Fruit fly (Drosophila melanogaster): ENCODE data around the gene CG7049.

CG7049 gene

dm6 chr3L:145998-146576 lies 29.9 kb downstream of the CG7049 start, which contains the start of gene CG6845:
Gene CG6845, plus strand, starts transcription at chr3L:146433.
- TF ChIP-seq fd96Ca (GFP tag; IDR thresholded peaks at IDR 0.05) (no peak), CG4496 (GFP tag; IDR thresholded peaks at IDR 0.05) (no peak), CG8159 (tag; optimal IDR thresholded peaks at IDR 0.05) (no peak), CG9948 (tag; optimal IDR thresholded peaks at IDR 0.05) (no peak), Pif1B (GFP tag; optimal IDR thresholded peaks at IDR 0.05) (no peak), D1 (tag; optimal IDR thresholded peaks at IDR 0.05) (peak; percentile 8), EcR (GFP tag; optimal IDR thresholded peaks at IDR 0.05) (no peak)

- peak; percentile 95 for TF ChIP-seq EcR (GFP tag; optimal IDR thresholded peaks at IDR 0.05)
- peak; percentile 8 for TF ChIP-seq Pif1B (GFP tag; optimal IDR thresholded peaks at IDR 0.05)
- 0 out of 3 replicates have a peak, but pooled peaks have one; percentile 34 for TF ChIP-seq CG4496 (GFP tag; IDR thresholded peaks at IDR 0.05)
- peak; percentile 21; the same call in 1 of the 2 replicates for TF ChIP-seq Ets98B (GFP tag; IDR thresholded peaks at IDR 0.05)
- TF ChIP-seq CG12605 (GFP tag; IDR thresholded peaks at IDR 0.05): peak; percentile 15; the same call in 1 of the 2 replicates
- no peak for TF ChIP-seq CG32121 (GFP tag; IDR thresholded peaks at IDR 0.05)
Observed at dm6 chr3L:140838-141559, 35.0 kb downstream of the CG7049 start.

dm6 chr3L:139574-140567 lies 36.2 kb downstream of the CG7049 start:
- peak; percentile 94 for TF ChIP-seq EcR (GFP tag; optimal IDR thresholded peaks at IDR 0.05)
- TF ChIP-seq Snoo (tag; optimal IDR thresholded peaks at IDR 0.05): no peak
- TF ChIP-seq fd96Ca (GFP tag; IDR thresholded peaks at IDR 0.05): no peak; the same call in 2 of the 3 replicates
- TF ChIP-seq gl (tag; optimal IDR thresholded peaks at IDR 0.05): peak; percentile 21
- no peak for TF ChIP-seq CG8301 (tag; optimal IDR thresholded peaks at IDR 0.05)
- TF ChIP-seq CG32121 (GFP tag; IDR thresholded peaks at IDR 0.05): no peak
- TF ChIP-seq D1 (tag; optimal IDR thresholded peaks at IDR 0.05): peak; percentile 16
- TF ChIP-seq CG8159 (tag; optimal IDR thresholded peaks at IDR 0.05): peak; percentile 39
- no peak for TF ChIP-seq CG10348 (GFP tag; IDR thresholded peaks at IDR 0.05)
- TF ChIP-seq Pif1A (GFP tag; optimal IDR thresholded peaks at IDR 0.05): no peak
- no peak for TF ChIP-seq CG9948 (tag; optimal IDR thresholded peaks at IDR 0.05)
- no peak for TF ChIP-seq rn (GFP tag; IDR thresholded peaks at IDR 0.05)
- TF ChIP-seq CG12605 (GFP tag; IDR thresholded peaks at IDR 0.05): no peak
- TF ChIP-seq CG4496 (GFP tag; IDR thresholded peaks at IDR 0.05): no peak
- peak; percentile 30 for TF ChIP-seq CG17806 (tag; optimal IDR thresholded peaks at IDR 0.05)
- TF ChIP-seq CG15710 (tag; optimal IDR thresholded peaks at IDR 0.05): no peak
- no peak for TF ChIP-seq CG14655 (GFP tag; optimal IDR thresholded peaks at IDR 0.05)

- no peak for TF ChIP-seq CG32121 (GFP tag; IDR thresholded peaks at IDR 0.05)
- TF ChIP-seq CG10348 (GFP tag; IDR thresholded peaks at IDR 0.05): no peak
- TF ChIP-seq CG15710 (tag; optimal IDR thresholded peaks at IDR 0.05): no peak
- no peak for TF ChIP-seq CG13204 (GFP tag; optimal IDR thresholded peaks at IDR 0.05)
- TF ChIP-seq fd96Ca (GFP tag; IDR thresholded peaks at IDR 0.05): no peak
- no peak for TF ChIP-seq EcR (GFP tag; optimal IDR thresholded peaks at IDR 0.05)
- no peak for TF ChIP-seq CG8301 (tag; optimal IDR thresholded peaks at IDR 0.05)
- no peak for TF ChIP-seq CG4496 (GFP tag; IDR thresholded peaks at IDR 0.05)
- TF ChIP-seq CG34367 (tag; optimal IDR thresholded peaks at IDR 0.05): no peak
- no peak for TF ChIP-seq Snoo (tag; optimal IDR thresholded peaks at IDR 0.05)
Observed at dm6 chr3L:137596-138169, 38.3 kb downstream of the CG7049 start.

dm6 chr3L:136591-137280 lies 39.3 kb downstream of the CG7049 start:
- TF ChIP-seq Pif1A (GFP tag; optimal IDR thresholded peaks at IDR 0.05) (no peak), CG4496 (GFP tag; IDR thresholded peaks at IDR 0.05) (no peak), Ets98B (GFP tag; IDR thresholded peaks at IDR 0.05) (no peak), CG13204 (GFP tag; optimal IDR thresholded peaks at IDR 0.05) (no peak), rn (GFP tag; IDR thresholded peaks at IDR 0.05) (no peak), EcR (GFP tag; optimal IDR thresholded peaks at IDR 0.05) (no peak), CG17806 (tag; optimal IDR thresholded peaks at IDR 0.05) (no peak), CG12605 (GFP tag; IDR thresholded peaks at IDR 0.05) (no peak), CG34367 (tag; optimal IDR thresholded peaks at IDR 0.05) (no peak), CG14655 (GFP tag; optimal IDR thresholded peaks at IDR 0.05) (no peak), CG10348 (GFP tag; IDR thresholded peaks at IDR 0.05) (no peak), gl (tag; optimal IDR thresholded peaks at IDR 0.05) (no peak), CG8301 (tag; optimal IDR thresholded peaks at IDR 0.05) (no peak), D1 (tag; optimal IDR thresholded peaks at IDR 0.05) (no peak), CG15710 (tag; optimal IDR thresholded peaks at IDR 0.05) (no peak), fd96Ca (GFP tag; IDR thresholded peaks at IDR 0.05) (no peak), Snoo (tag; optimal IDR thresholded peaks at IDR 0.05) (no peak)

Data from whole organism, pupa.